Worm (Caenorhabditis elegans): ENCODE data around the gene F19B6.10.

DNA sequence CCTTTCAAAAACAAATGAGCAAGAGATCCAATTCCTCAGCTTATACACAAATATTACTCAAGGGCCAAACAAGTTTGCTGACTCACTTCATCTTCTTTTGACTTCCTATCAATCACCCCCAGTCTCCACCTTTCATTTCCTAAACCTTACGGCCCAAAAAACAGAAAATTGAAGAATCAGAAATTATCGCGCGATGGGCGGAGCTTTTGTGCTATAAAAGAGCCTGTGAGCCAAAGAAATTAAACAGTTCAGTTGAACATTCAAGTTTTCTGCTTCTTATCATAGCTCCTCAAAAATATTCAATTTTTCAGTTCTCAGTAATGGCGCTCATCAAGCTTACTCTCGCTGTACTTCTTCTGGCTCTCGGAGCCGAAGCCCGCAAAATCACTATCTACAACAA is 42.8 kb downstream of the F19B6.10 start, which contains the start of gene thn-1:
- TF ChIP-seq hlh-8 (tag; optimal IDR thresholded peaks at IDR 0.05) = no peak
- TF ChIP-seq ceh-14 (tag; optimal IDR thresholded peaks at IDR 0.05) = no peak
- no peak for TF ChIP-seq nhr-232 (tag; optimal IDR thresholded peaks at IDR 0.05)
- TF ChIP-seq dmd-4 (tag; optimal IDR thresholded peaks at IDR 0.05; ENCODE audit: borderline replicate concordance) = no peak
- no peak for TF ChIP-seq ceh-18 (tag; optimal IDR thresholded peaks at IDR 0.05)
- TF ChIP-seq pag-3 (tag; optimal IDR thresholded peaks at IDR 0.05; ENCODE audit: borderline replicate concordance) = no peak
- TF ChIP-seq K02D7.2 (tag; optimal IDR thresholded peaks at IDR 0.05) = no peak
- TF ChIP-seq pqm-1 (tag; optimal IDR thresholded peaks at IDR 0.05) = no peak
- no peak for TF ChIP-seq ceh-19 (GFP tag; optimal IDR thresholded peaks at IDR 0.05)
- TF ChIP-seq ceh-2 (tag; optimal IDR thresholded peaks at IDR 0.05) = no peak
- no peak for TF ChIP-seq dve-1 (tag; optimal IDR thresholded peaks at IDR 0.05)
- no peak for TF ChIP-seq lin-11 (tag; optimal IDR thresholded peaks at IDR 0.05)
- TF ChIP-seq hlh-30 (tag; optimal IDR thresholded peaks at IDR 0.05; ENCODE audit: insufficient read depth) = no peak
